Fruit fly (Drosophila melanogaster): ENCODE results near the gene Cpr76Ba.

- TF ChIP-seq CG8478 (optimal IDR thresholded peaks at IDR 0.05) (no peak), EcR (GFP tag; optimal IDR thresholded peaks at IDR 0.05) (no peak), psq (optimal IDR thresholded peaks at IDR 0.05) (no peak)
Measured at dm6 chr3L:19525736-19526135, 7.6 kb upstream of the Cpr76Ba start.

All from whole organism.